Worm (Caenorhabditis elegans) whole organism, early embryonic: ENCODE data around the gene C24H10.3.

Experiments used
- B0310.2 ChIP-seq: sonication (generic microtip); optimal IDR thresholded peaks from 2 replicates; lab custom pipeline; 2016; ENCODE audit warnings: mild to moderate bottlenecking, missing genetic modification characterization, missing compliant biosample characterization
- F13C5.2 ChIP-seq: sonication (generic microtip); optimal IDR thresholded peaks from 2 replicates; lab custom pipeline; 2017; ENCODE audit warnings: mild to moderate bottlenecking, missing genetic modification characterization, inconsistent platforms, missing compliant biosample characterization
- aly-1 ChIP-seq: sonication (generic microtip); optimal IDR thresholded peaks from 2 replicates; lab custom pipeline; 2016; ENCODE audit warnings: missing genetic modification characterization, missing compliant biosample characterization
- ama-1 ChIP-seq: fragments of 150-350 bp; optimal IDR thresholded peaks from 2 replicates; lab custom pipeline; 2014
- ceh-13 ChIP-seq: fragments of 200-800 bp; sonication (Bioruptor generic); optimal IDR thresholded peaks from 2 replicates; lab custom pipeline; 2018; ENCODE audit warnings: mild to moderate bottlenecking, missing genetic modification characterization, missing compliant biosample characterization
- ceh-36 ChIP-seq: sonication (generic microtip); optimal IDR thresholded peaks from 2 replicates; lab custom pipeline; 2016; ENCODE audit warnings: missing genetic modification characterization, inconsistent platforms, missing compliant biosample characterization
- ets-7 ChIP-seq: sonication (generic microtip); optimal IDR thresholded peaks from 2 replicates; lab custom pipeline; 2016; ENCODE audit warnings: missing genotype, missing genetic modification characterization, missing compliant biosample characterization
- flt-1 ChIP-seq: fragments of 200-800 bp; sonication (Bioruptor generic); IDR thresholded peaks from 2 replicates; pipeline ENCODE4 v1.3.6; 2022; ENCODE audit warnings: missing genetic modification characterization, missing compliant biosample characterization
- hmbx-1 ChIP-seq: sonication (generic microtip); optimal IDR thresholded peaks from 2 replicates; lab custom pipeline; 2016; ENCODE audit warnings: mild to moderate bottlenecking, missing genetic modification characterization, missing compliant biosample characterization
- hmg-4 ChIP-seq: fragments of 200-800 bp; sonication (Bioruptor generic); optimal IDR thresholded peaks from 2 replicates; lab custom pipeline; 2018; ENCODE audit warnings: mild to moderate bottlenecking, missing genetic modification characterization, missing compliant biosample characterization
- hnd-1 ChIP-seq: sonication (generic microtip); optimal IDR thresholded peaks from 2 replicates; lab custom pipeline; 2016; ENCODE audit warnings: missing genetic modification characterization, missing compliant biosample characterization
- pes-1 ChIP-seq: fragments of 200-800 bp; sonication (Bioruptor generic); IDR thresholded peaks from 2 replicates; pipeline ENCODE4 v1.3.6; 2022; ENCODE audit warnings: missing genetic modification reagents, missing genetic modification characterization, missing compliant biosample characterization
- scrt-1 ChIP-seq: fragments of 200-800 bp; sonication (Bioruptor generic); IDR thresholded peaks from 2 replicates; pipeline ENCODE4 v1.3.6; 2022; ENCODE audit warnings: missing genetic modification characterization, missing compliant biosample characterization
- sea-1 ChIP-seq: fragments of 200-800 bp; sonication (Bioruptor generic); conservative IDR thresholded peaks from 2 replicates; pipeline ENCODE4 v1.3.6; 2022; ENCODE audit warnings: missing genetic modification characterization, missing compliant biosample characterization
- tbx-11 ChIP-seq: fragments of 200-800 bp; sonication (Bioruptor generic); IDR thresholded peaks from 2 replicates; pipeline ENCODE4 v1.3.6; 2022; ENCODE audit warnings: missing genetic modification characterization, missing compliant biosample characterization
- tbx-37 ChIP-seq: fragments of 200-800 bp; sonication (Bioruptor generic); conservative IDR thresholded peaks from 2 replicates; pipeline ENCODE4 v1.3.6; 2022; ENCODE audit warnings: missing genetic modification reagents, missing genetic modification characterization, missing compliant biosample characterization
- tra-4 ChIP-seq: sonication (generic microtip); optimal IDR thresholded peaks from 2 replicates; lab custom pipeline; 2017; ENCODE audit warnings: missing genetic modification characterization, missing compliant biosample characterization

The C24H10.3 gene

ce11 chrX:5022682-5023081 lies 38.2 kb upstream of the C24H10.3 start:
- TF ChIP-seq sea-1 (GFP tag; lab: Robert Waterston, UW) (peak; percentile 75), ets-7 (tag; lab: Kevin White, UChicago) (no peak), hmbx-1 (tag; lab: Kevin White, UChicago) (no peak), F13C5.2 (tag; lab: Kevin White, UChicago) (no peak), flt-1 (GFP tag; lab: Robert Waterston, UW) (peak; percentile 81), tbx-11 (GFP tag; lab: Robert Waterston, UW) (peak; percentile 79), aly-1 (tag; lab: Kevin White, UChicago) (peak; percentile 69), hmg-4 (peak; percentile 72), ceh-36 (peak; percentile 42), tbx-37 (GFP tag; lab: Robert Waterston, UW) (peak; percentile 77; the same call in 1 of the 2 replicates), B0310.2 (tag; lab: Kevin White, UChicago) (peak; percentile 54), scrt-1 (GFP tag; lab: Robert Waterston, UW) (peak; percentile 80), pes-1 (peak; percentile 88), ama-1 (lab: Kevin White, UChicago) (no peak), tra-4 (tag; lab: Kevin White, UChicago) (no peak), hnd-1 (tag; lab: Kevin White, UChicago) (peak; percentile 21), ceh-13 (GFP tag; lab: Kevin White, UChicago) (peak; percentile 34)

- no peak for TF ChIP-seq ceh-13 (GFP tag; lab: Kevin White, UChicago)
- TF ChIP-seq sea-1 (GFP tag; lab: Robert Waterston, UW) = no peak
- TF ChIP-seq ama-1 (lab: Kevin White, UChicago) = no peak
- TF ChIP-seq tra-4 (tag; lab: Kevin White, UChicago) = no peak
- no peak for TF ChIP-seq flt-1 (GFP tag; lab: Robert Waterston, UW)
- TF ChIP-seq F13C5.2 (tag; lab: Kevin White, UChicago) = no peak
- no peak for TF ChIP-seq hmbx-1 (tag; lab: Kevin White, UChicago)
- TF ChIP-seq tbx-11 (GFP tag; lab: Robert Waterston, UW) = no peak
- TF ChIP-seq B0310.2 (tag; lab: Kevin White, UChicago) = no peak
- no peak for TF ChIP-seq ets-7 (tag; lab: Kevin White, UChicago)
- no peak for TF ChIP-seq hmg-4
- TF ChIP-seq aly-1 (tag; lab: Kevin White, UChicago) = no peak
- no peak for TF ChIP-seq scrt-1 (GFP tag; lab: Robert Waterston, UW)
- TF ChIP-seq hnd-1 (tag; lab: Kevin White, UChicago) = no peak
- no peak for TF ChIP-seq ceh-36
- TF ChIP-seq tbx-37 (GFP tag; lab: Robert Waterston, UW) = no peak
- no peak for TF ChIP-seq pes-1
Observed at ce11 chrX:5024300-5024699, 36.6 kb upstream of the C24H10.3 start, which contains the start of gene ZC449.1. Gene ZC449.1 (plus strand): TSS chrX:5024420.

ce11 chrX:5026461-5026860 lies 34.4 kb upstream of the C24H10.3 start:
- no peak for TF ChIP-seq tra-4 (tag; lab: Kevin White, UChicago)
- TF ChIP-seq ceh-13 (GFP tag; lab: Kevin White, UChicago) = no peak
- no peak for TF ChIP-seq sea-1 (GFP tag; lab: Robert Waterston, UW)
- no peak for TF ChIP-seq flt-1 (GFP tag; lab: Robert Waterston, UW)
- TF ChIP-seq tbx-11 (GFP tag; lab: Robert Waterston, UW) = no peak
- TF ChIP-seq hmg-4 = no peak
- no peak for TF ChIP-seq F13C5.2 (tag; lab: Kevin White, UChicago)
- TF ChIP-seq scrt-1 (GFP tag; lab: Robert Waterston, UW) = no peak
- no peak for TF ChIP-seq tbx-37 (GFP tag; lab: Robert Waterston, UW)
- TF ChIP-seq pes-1 = no peak
- TF ChIP-seq ets-7 (tag; lab: Kevin White, UChicago) = no peak
- TF ChIP-seq B0310.2 (tag; lab: Kevin White, UChicago) = no peak
- TF ChIP-seq hnd-1 (tag; lab: Kevin White, UChicago) = no peak
- no peak for TF ChIP-seq ceh-36
- no peak for TF ChIP-seq hmbx-1 (tag; lab: Kevin White, UChicago)
- no peak for TF ChIP-seq aly-1 (tag; lab: Kevin White, UChicago)
- TF ChIP-seq ama-1 (lab: Kevin White, UChicago) = no peak

- TF ChIP-seq F13C5.2 (tag; lab: Kevin White, UChicago) = no peak
- no peak for TF ChIP-seq tra-4 (tag; lab: Kevin White, UChicago)
- no peak for TF ChIP-seq aly-1 (tag; lab: Kevin White, UChicago)
- TF ChIP-seq hnd-1 (tag; lab: Kevin White, UChicago) = no peak
- no peak for TF ChIP-seq B0310.2 (tag; lab: Kevin White, UChicago)
- no peak for TF ChIP-seq tbx-37 (GFP tag; lab: Robert Waterston, UW)
- TF ChIP-seq ceh-13 (GFP tag; lab: Kevin White, UChicago) = no peak
- TF ChIP-seq scrt-1 (GFP tag; lab: Robert Waterston, UW) = no peak
- no peak for TF ChIP-seq ets-7 (tag; lab: Kevin White, UChicago)
Observed at ce11 chrX:5027923-5028592, 32.8 kb upstream of the C24H10.3 start.

- TF ChIP-seq tbx-11 (GFP tag; lab: Robert Waterston, UW) (no peak), F13C5.2 (tag; lab: Kevin White, UChicago) (no peak), hmg-4 (no peak), tra-4 (tag; lab: Kevin White, UChicago) (no peak), ceh-36 (no peak), sea-1 (GFP tag; lab: Robert Waterston, UW) (no peak), ceh-13 (GFP tag; lab: Kevin White, UChicago) (no peak), pes-1 (no peak), hmbx-1 (tag; lab: Kevin White, UChicago) (no peak), aly-1 (tag; lab: Kevin White, UChicago) (no peak)
Observed at ce11 chrX:5028593-5028955, 32.3 kb upstream of the C24H10.3 start.

ce11 chrX:5031742-5032141 lies 29.1 kb upstream of the C24H10.3 start:
- no peak for TF ChIP-seq hnd-1 (tag; lab: Kevin White, UChicago)
- no peak for TF ChIP-seq tra-4 (tag; lab: Kevin White, UChicago)
- no peak for TF ChIP-seq sea-1 (GFP tag; lab: Robert Waterston, UW)
- TF ChIP-seq ceh-36 = no peak
- TF ChIP-seq ceh-13 (GFP tag; lab: Kevin White, UChicago) = no peak
- no peak for TF ChIP-seq scrt-1 (GFP tag; lab: Robert Waterston, UW)
- no peak for TF ChIP-seq tbx-37 (GFP tag; lab: Robert Waterston, UW)
- TF ChIP-seq hmg-4 = no peak
- TF ChIP-seq pes-1 = no peak
